Fruit fly (Drosophila melanogaster) whole organism, wandering third instar larva: ENCODE data around the gene Trf5.

Source experiments
- Abd-B ChIP-seq: fragments of >200 bp; optimal IDR thresholded peaks from 2 replicates; lab custom pipeline; 2017; ENCODE audit warnings: missing biosample characterization, missing genetic modification characterization
- CG32264 ChIP-seq: fragments of 200-800 bp; sonication (Bioruptor generic); optimal IDR thresholded peaks from 2 replicates; lab custom pipeline; 2016; ENCODE audit warnings: missing biosample characterization, missing genetic modification characterization
- CrebA ChIP-seq: fragments of 200-800 bp; sonication (Bioruptor generic); optimal IDR thresholded peaks from 2 replicates; lab custom pipeline; 2016; ENCODE audit warnings: missing biosample characterization, mild to moderate bottlenecking, missing genetic modification characterization, borderline replicate concordance
- Dfd ChIP-seq: fragments of >200 bp; optimal IDR thresholded peaks from 2 replicates; lab custom pipeline; 2017; ENCODE audit warnings: missing biosample characterization, missing genetic modification characterization
- Dif ChIP-seq: fragments of 200-275, 200-300 bp; sonication (Bioruptor generic); optimal IDR thresholded peaks from 2 replicates; lab custom pipeline; 2018; ENCODE audit warnings: missing biosample characterization, missing genetic modification characterization; ENCODE audit not compliant: partially characterized antibody
- Hnf4 ChIP-seq: fragments of 200-800 bp; sonication (Bioruptor generic); optimal IDR thresholded peaks from 2 replicates; lab custom pipeline; 2016; ENCODE audit warnings: missing biosample characterization, mild to moderate bottlenecking, missing genetic modification characterization
- OdsH ChIP-seq: fragments of 200-800 bp; sonication (Bioruptor generic); optimal IDR thresholded peaks from 2 replicates; lab custom pipeline; 2016; ENCODE audit warnings: missing biosample characterization, mild to moderate bottlenecking, missing genetic modification characterization
- Sp1 ChIP-seq: fragments of 200-800 bp; sonication (Bioruptor generic); optimal IDR thresholded peaks from 3 replicates; lab custom pipeline; 2019; ENCODE audit warnings: missing biosample characterization, mild to moderate bottlenecking, missing genetic modification characterization, moderate library complexity
- dl ChIP-seq, 2 experiments: fragments of 175-275, 200-275 bp in 1 of 2; fragments of 200-275 bp in 1 of 2; sonication (Bioruptor generic); optimal IDR thresholded peaks; lab custom pipeline; 2018; ENCODE audit warnings: mild to moderate bottlenecking in 2 of 2, missing biosample characterization in 2 of 2, missing genetic modification characterization in 2 of 2, moderate library complexity in 2 of 2; ENCODE audit not compliant: partially characterized antibody in 2 of 2, insufficient read depth in 1 of 2
- dmrt93B ChIP-seq: fragments of 200-800 bp; sonication (Bioruptor generic); optimal IDR thresholded peaks from 2 replicates; lab custom pipeline; 2018; ENCODE audit warnings: missing biosample characterization, mild to moderate bottlenecking, missing genetic modification characterization
- ey ChIP-seq: fragments of 200-800 bp; sonication (Bioruptor generic); optimal IDR thresholded peaks from 2 replicates; lab custom pipeline; 2016; ENCODE audit warnings: missing biosample characterization, missing genetic modification characterization
- foxo ChIP-seq, 2 experiments: fragments of 200-800 bp; sonication (Bioruptor generic); optimal IDR thresholded peaks; 2 replicates in 1 of 2; 3 replicates in 1 of 2; lab custom pipeline; 2016 to 2017; ENCODE audit warnings: missing biosample characterization in 2 of 2, missing genetic modification characterization in 2 of 2
- sv ChIP-seq: fragments of 200-800 bp; sonication (Bioruptor generic); optimal IDR thresholded peaks from 3 replicates; lab custom pipeline; 2016; ENCODE audit warnings: missing biosample characterization, missing genetic modification characterization

DNA sequence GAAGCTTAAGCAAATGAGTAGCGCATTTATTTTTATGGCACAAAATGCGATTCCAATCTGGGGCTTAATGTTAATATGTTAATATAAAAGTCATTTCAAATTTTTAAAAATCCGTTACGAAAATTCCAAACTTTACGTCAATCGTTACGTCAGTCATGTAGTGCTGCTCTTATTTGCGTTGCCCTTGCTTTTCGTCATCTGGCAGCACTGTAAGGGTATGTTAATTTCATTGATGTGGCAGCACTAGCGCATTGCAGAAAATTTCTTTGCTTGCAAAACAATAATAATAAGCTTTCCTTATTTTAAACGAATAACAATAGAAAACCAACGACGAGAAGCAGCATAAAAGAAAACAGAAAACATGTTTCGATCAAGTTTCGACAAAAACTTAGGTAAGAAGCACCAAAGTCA, 43.6 kb upstream of the Trf5 start, which contains the start of gene Hrs:
- TF ChIP-seq dl (GFP tag; optimal IDR thresholded peaks at IDR 0.05; lab: Kevin White, UChicago; ENCODE audit: insufficient read depth in 1 of 2, partially characterized antibody in 2 of 2) (no peak), dmrt93B (GFP tag; lab: Kevin White, UChicago) (no peak), foxo (GFP tag; optimal IDR thresholded peaks at IDR 0.05; lab: Kevin White, UChicago) (no peak), Hnf4 (GFP tag; lab: Kevin White, UChicago) (no peak), CrebA (no peak), ey (GFP tag; lab: Kevin White, UChicago) (no peak), Dif (GFP tag; lab: Kevin White, UChicago) (no peak), Sp1 (GFP tag; lab: Kevin White, UChicago) (no peak), sv (GFP tag; lab: Kevin White, UChicago) (no peak), Dfd (no peak), Abd-B (GFP tag; lab: Kevin White, UChicago) (no peak), OdsH (GFP tag; lab: Kevin White, UChicago) (no peak), CG32264 (GFP tag; lab: Kevin White, UChicago) (no peak)
